Worm (Caenorhabditis elegans): ENCODE measurements around the gene gem-4.

DNA sequence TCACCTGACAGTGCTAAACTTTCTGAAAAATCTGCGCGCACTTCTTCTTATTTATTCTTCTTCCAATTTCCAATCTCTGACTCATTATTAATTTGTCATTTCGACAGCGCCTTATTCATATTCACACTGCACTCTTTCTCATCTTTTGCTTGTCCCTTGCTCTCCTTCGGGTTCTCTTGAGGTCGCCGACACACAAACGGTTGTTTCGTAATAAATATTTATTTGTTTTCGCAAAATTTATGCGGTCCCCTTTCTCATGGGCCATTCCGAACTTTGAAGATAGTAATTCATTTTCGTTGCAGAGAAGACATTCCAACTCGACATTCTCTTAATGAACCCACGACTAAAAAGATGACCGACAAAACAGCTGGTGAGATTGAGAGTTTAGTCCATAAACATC, 30.7 kb upstream of the gem-4 start, which contains the start of gene magi-1:
- TF ChIP-seq cog-1 (tag; optimal IDR thresholded peaks at IDR 0.05) (no peak), ztf-23 (GFP tag; IDR thresholded peaks at IDR 0.05) (no peak), med-1 (GFP tag; optimal IDR thresholded peaks at IDR 0.05; ENCODE audit: insufficient read depth) (no peak), klf-2 (GFP tag; conservative IDR thresholded peaks at IDR 0.05) (no peak), tab-1 (GFP tag; IDR thresholded peaks at IDR 0.05) (no peak)

All from whole organism, midembryonic.